Worm (Caenorhabditis elegans) whole organism, early embryonic: ENCODE data around the gene ztf-22.

Experiments used
- B0310.2 ChIP-seq: sonication (generic microtip); optimal IDR thresholded peaks from 2 replicates; lab custom pipeline; 2016; ENCODE audit warnings: mild to moderate bottlenecking, missing genetic modification characterization, missing compliant biosample characterization
- F13C5.2 ChIP-seq: sonication (generic microtip); optimal IDR thresholded peaks from 2 replicates; lab custom pipeline; 2017; ENCODE audit warnings: mild to moderate bottlenecking, missing genetic modification characterization, inconsistent platforms, missing compliant biosample characterization
- aly-1 ChIP-seq: sonication (generic microtip); optimal IDR thresholded peaks from 2 replicates; lab custom pipeline; 2016; ENCODE audit warnings: missing genetic modification characterization, missing compliant biosample characterization
- ama-1 ChIP-seq: fragments of 150-350 bp; optimal IDR thresholded peaks from 2 replicates; lab custom pipeline; 2014
- ceh-36 ChIP-seq: sonication (generic microtip); optimal IDR thresholded peaks from 2 replicates; lab custom pipeline; 2016; ENCODE audit warnings: missing genetic modification characterization, inconsistent platforms, missing compliant biosample characterization
- ets-7 ChIP-seq: sonication (generic microtip); optimal IDR thresholded peaks from 2 replicates; lab custom pipeline; 2016; ENCODE audit warnings: missing genotype, missing genetic modification characterization, missing compliant biosample characterization
- flt-1 ChIP-seq: fragments of 200-800 bp; sonication (Bioruptor generic); IDR thresholded peaks from 2 replicates; pipeline ENCODE4 v1.3.6; 2022; ENCODE audit warnings: missing genetic modification characterization, missing compliant biosample characterization
- hmg-4 ChIP-seq: fragments of 200-800 bp; sonication (Bioruptor generic); optimal IDR thresholded peaks from 2 replicates; lab custom pipeline; 2018; ENCODE audit warnings: mild to moderate bottlenecking, missing genetic modification characterization, missing compliant biosample characterization
- hnd-1 ChIP-seq: sonication (generic microtip); optimal IDR thresholded peaks from 2 replicates; lab custom pipeline; 2016; ENCODE audit warnings: missing genetic modification characterization, missing compliant biosample characterization
- pes-1 ChIP-seq: fragments of 200-800 bp; sonication (Bioruptor generic); IDR thresholded peaks from 2 replicates; pipeline ENCODE4 v1.3.6; 2022; ENCODE audit warnings: missing genetic modification reagents, missing genetic modification characterization, missing compliant biosample characterization
- scrt-1 ChIP-seq: fragments of 200-800 bp; sonication (Bioruptor generic); IDR thresholded peaks from 2 replicates; pipeline ENCODE4 v1.3.6; 2022; ENCODE audit warnings: missing genetic modification characterization, missing compliant biosample characterization
- sea-1 ChIP-seq: fragments of 200-800 bp; sonication (Bioruptor generic); conservative IDR thresholded peaks from 2 replicates; pipeline ENCODE4 v1.3.6; 2022; ENCODE audit warnings: missing genetic modification characterization, missing compliant biosample characterization
- tbx-37 ChIP-seq: fragments of 200-800 bp; sonication (Bioruptor generic); conservative IDR thresholded peaks from 2 replicates; pipeline ENCODE4 v1.3.6; 2022; ENCODE audit warnings: missing genetic modification reagents, missing genetic modification characterization, missing compliant biosample characterization
- tra-4 ChIP-seq: sonication (generic microtip); optimal IDR thresholded peaks from 2 replicates; lab custom pipeline; 2017; ENCODE audit warnings: missing genetic modification characterization, missing compliant biosample characterization

- no peak for TF ChIP-seq ama-1 (lab: Kevin White, UChicago)
- TF ChIP-seq scrt-1 (GFP tag; lab: Robert Waterston, UW), result no peak
- no peak for TF ChIP-seq hmg-4 (GFP tag; lab: Kevin White, UChicago)
- TF ChIP-seq aly-1 (tag; lab: Kevin White, UChicago), result no peak
- no peak for TF ChIP-seq pes-1 (GFP tag; lab: Robert Waterston, UW)
- no peak for TF ChIP-seq flt-1 (GFP tag; lab: Robert Waterston, UW)
- TF ChIP-seq F13C5.2 (tag; lab: Kevin White, UChicago), result no peak
- no peak for TF ChIP-seq hnd-1 (tag; lab: Kevin White, UChicago)
- TF ChIP-seq B0310.2, result no peak
- TF ChIP-seq tra-4, result no peak
- no peak for TF ChIP-seq ets-7 (tag; lab: Kevin White, UChicago)
- TF ChIP-seq sea-1 (GFP tag; lab: Robert Waterston, UW), result no peak
- no peak for TF ChIP-seq ceh-36 (tag; lab: Kevin White, UChicago)
- TF ChIP-seq tbx-37, result no peak
Measured at ce11 chrII:13267305-13267704, 18.3 kb downstream of the ztf-22 start.
